Fruit fly (Drosophila melanogaster): Measurements from ENCODE around the gene GstT3.

GstT3 gene

DNA sequence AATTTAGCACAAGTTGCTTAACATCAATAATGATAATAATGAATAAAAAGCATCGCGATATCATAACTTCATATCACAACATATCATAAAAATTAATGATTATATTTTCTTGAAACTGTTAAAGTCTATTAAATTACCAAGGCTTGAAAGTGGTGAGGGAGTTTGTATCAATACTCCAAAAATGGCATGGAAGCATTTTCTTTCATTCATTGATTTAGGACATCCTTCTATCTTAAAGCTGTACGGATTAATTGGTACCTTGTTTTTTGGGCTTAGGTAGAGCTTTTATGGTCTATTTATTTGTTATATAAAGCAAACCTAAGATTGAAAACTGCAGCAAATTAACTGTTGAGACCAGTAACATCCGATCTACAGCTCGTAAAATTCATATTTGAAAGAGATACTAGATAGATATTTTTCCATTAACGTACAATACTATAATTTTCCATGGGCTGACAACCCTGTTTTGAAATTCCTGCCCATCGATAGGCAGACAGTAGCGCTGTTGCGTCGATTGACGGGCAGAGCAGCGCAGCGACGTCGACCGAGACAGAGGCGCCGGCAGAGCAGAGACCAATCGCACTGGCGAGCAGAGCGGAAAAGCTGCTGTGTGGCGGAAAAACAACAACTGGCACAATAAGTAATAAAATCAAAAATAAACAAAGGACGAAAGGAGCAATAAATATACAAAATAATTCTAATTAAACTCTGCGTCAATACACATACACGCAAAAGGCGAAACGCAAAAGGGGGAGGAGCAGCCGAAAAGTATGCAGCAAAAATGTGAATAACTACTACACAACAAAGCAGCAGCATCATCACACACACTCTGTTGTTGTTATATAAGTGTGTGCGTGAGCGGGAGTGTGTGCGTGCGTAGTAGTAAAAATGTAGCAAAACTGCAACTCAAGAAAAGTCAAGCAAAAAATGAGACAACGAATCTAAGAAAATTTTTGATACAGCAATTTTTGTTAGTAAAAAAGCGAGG lies 33.6 kb upstream of the GstT3 start, which contains the start of gene CG1695 (continued):
- TF ChIP-seq vvl (GFP tag; IDR thresholded peaks at IDR 0.05) = no peak; the same call in 1 of the 2 replicates
- TF ChIP-seq CG10959 (GFP tag; IDR thresholded peaks at IDR 0.05) = no peak
- no peak for TF ChIP-seq shn (GFP tag; optimal IDR thresholded peaks at IDR 0.05)
- TF ChIP-seq Doc3 (GFP tag; IDR thresholded peaks at IDR 0.05; ENCODE audit: partially characterized antibody) = no peak
- TF ChIP-seq knrl (GFP tag; IDR thresholded peaks at IDR 0.05; ENCODE audit: partially characterized antibody) = no peak
- no peak for TF ChIP-seq disco-r (GFP tag; optimal IDR thresholded peaks at IDR 0.05)
- no peak for TF ChIP-seq CG8281 (tag; optimal IDR thresholded peaks at IDR 0.05)
- TF ChIP-seq H2.0 (GFP tag; IDR thresholded peaks at IDR 0.05) = 0 out of 2 replicates have a peak, but pooled peaks have one; percentile 11
- TF ChIP-seq CG3281 (GFP tag; optimal IDR thresholded peaks at IDR 0.05) = peak; percentile 24
- no peak for TF ChIP-seq fd96Cb (tag; optimal IDR thresholded peaks at IDR 0.05)

DNA sequence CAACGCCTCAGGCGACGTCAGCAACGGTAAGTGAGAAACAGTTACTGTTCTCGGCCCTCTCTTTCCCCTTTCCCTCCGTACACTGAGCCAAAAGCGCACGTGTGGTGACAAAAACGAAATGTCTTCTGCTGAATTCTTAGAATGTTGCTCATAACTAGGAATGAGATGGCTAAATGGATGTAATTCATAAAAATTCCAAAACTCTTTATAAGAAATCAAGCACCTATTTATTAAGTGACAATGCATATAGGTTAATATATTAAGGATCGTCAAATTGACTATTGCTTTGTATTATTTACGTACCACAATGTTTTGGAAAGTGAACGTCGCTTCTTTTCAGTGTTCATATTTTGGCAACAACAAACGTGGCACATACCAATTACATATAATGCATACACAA lies 32.7 kb upstream of the GstT3 start:
- peak; percentile 17 for TF ChIP-seq CG12659 (GFP tag; optimal IDR thresholded peaks at IDR 0.05)
- TF ChIP-seq PHDP (tag; optimal IDR thresholded peaks at IDR 0.05) = peak; percentile 33
- peak; percentile 50; the same call in 1 of the 2 replicates for TF ChIP-seq CG32532 (GFP tag; IDR thresholded peaks at IDR 0.05)
- peak; percentile 23 for TF ChIP-seq Antp (GFP tag; optimal IDR thresholded peaks at IDR 0.05)
- TF ChIP-seq CG8924 (tag; optimal IDR thresholded peaks at IDR 0.05) = peak; percentile 13
- TF ChIP-seq hbn (GFP tag; IDR thresholded peaks at IDR 0.05; ENCODE audit: partially characterized antibody) = no peak
- TF ChIP-seq ems (GFP tag; optimal IDR thresholded peaks at IDR 0.05) = peak; percentile 11
- 0 out of 2 replicates have a peak, but pooled peaks have one; percentile 33 for TF ChIP-seq sob (GFP tag; IDR thresholded peaks at IDR 0.05)
- no peak for TF ChIP-seq Fer2 (tag; optimal IDR thresholded peaks at IDR 0.05)
- peak; percentile 8 to 26 for TF ChIP-seq dpn (GFP tag; optimal IDR thresholded peaks at IDR 0.05)
- peak; percentile 45 for TF ChIP-seq CG13296 (GFP tag; optimal IDR thresholded peaks at IDR 0.05)
- peak; percentile 7 for TF ChIP-seq Nf-YC (tag; optimal IDR thresholded peaks at IDR 0.05)
- peak; percentile 64 for TF ChIP-seq CG10543 (GFP tag; optimal IDR thresholded peaks at IDR 0.05)
- no peak for TF ChIP-seq Mes4 (GFP tag; optimal IDR thresholded peaks at IDR 0.05)
- TF ChIP-seq sisA (GFP tag; IDR thresholded peaks at IDR 0.05) = 0 out of 2 replicates have a peak, but pooled peaks have one; percentile 22
- TF ChIP-seq gt (GFP tag; IDR thresholded peaks at IDR 0.05) = no peak
- peak; percentile 6 for TF ChIP-seq Hsf (GFP tag; optimal IDR thresholded peaks at IDR 0.05)
- peak; percentile 9 for TF ChIP-seq bcd (GFP tag; optimal IDR thresholded peaks at IDR 0.05)
- peak; percentile 43 for TF ChIP-seq pho (GFP tag; optimal IDR thresholded peaks at IDR 0.05)
- peak; percentile 0 for TF ChIP-seq Myb (GFP tag; optimal IDR thresholded peaks at IDR 0.05)
- peak; percentile 47 for TF ChIP-seq dmrt99B (tag; optimal IDR thresholded peaks at IDR 0.05)
- TF ChIP-seq zfh2 (GFP tag; optimal IDR thresholded peaks at IDR 0.05) = peak; percentile 22
- no peak for TF ChIP-seq CG1792 (GFP tag; optimal IDR thresholded peaks at IDR 0.05)
- 0 out of 3 replicates have a peak, but pooled peaks have one; percentile 15 for TF ChIP-seq ci (GFP tag; IDR thresholded peaks at IDR 0.05)
- TF ChIP-seq HHEX (GFP tag; optimal IDR thresholded peaks at IDR 0.05) = peak; percentile 23
- no peak for TF ChIP-seq odd (GFP tag; optimal IDR thresholded peaks at IDR 0.05)
- TF ChIP-seq danr (GFP tag; IDR thresholded peaks at IDR 0.05) = no peak
- TF ChIP-seq Hr51 (GFP tag; optimal IDR thresholded peaks at IDR 0.05) = peak in 1 of 2 experiments; percentile 51
- no peak for TF ChIP-seq CG10565 (GFP tag; optimal IDR thresholded peaks at IDR 0.05)
- peak; percentile 31 for TF ChIP-seq CG9932 (GFP tag; IDR thresholded peaks at IDR 0.05)
- no peak for TF ChIP-seq Ssrp (tag; optimal IDR thresholded peaks at IDR 0.05)
- no peak for TF ChIP-seq slou (GFP tag; optimal IDR thresholded peaks at IDR 0.05)
- peak; percentile 50 for TF ChIP-seq CG3281 (GFP tag; optimal IDR thresholded peaks at IDR 0.05)
- TF ChIP-seq wor (GFP tag; IDR thresholded peaks at IDR 0.05) = no peak
- TF ChIP-seq CG14014 (GFP tag; IDR thresholded peaks at IDR 0.05) = 0 out of 2 replicates have a peak, but pooled peaks have one; percentile 16
- peak; percentile 9 for TF ChIP-seq fu2 (GFP tag; optimal IDR thresholded peaks at IDR 0.05)
- no peak for TF ChIP-seq H2.0 (GFP tag; IDR thresholded peaks at IDR 0.05)
- peak; percentile 20 for TF ChIP-seq CG9727 (GFP tag; optimal IDR thresholded peaks at IDR 0.05)

Data from whole organism, embryonic.